Worm (Caenorhabditis elegans) whole organism, late embryonic: Measurements from ENCODE around the gene cyp-33C2.

Experiments used
- ama-1 ChIP-seq: fragments of 150-350 bp; optimal IDR thresholded peaks from 2 replicates; lab custom pipeline; 2014
- elt-2 ChIP-seq: sonication (generic microtip); optimal IDR thresholded peaks from 2 replicates; lab custom pipeline; 2016; ENCODE audit warnings: missing genetic modification reagents, missing genetic modification characterization, missing compliant biosample characterization
- pha-2 ChIP-seq: sonication (generic microtip); optimal IDR thresholded peaks from 2 replicates; lab custom pipeline; 2017; ENCODE audit warnings: mild to moderate bottlenecking, missing genetic modification characterization, missing compliant biosample characterization
- pqm-1 ChIP-seq: sonication (generic microtip); optimal IDR thresholded peaks from 2 replicates; lab custom pipeline; 2016; ENCODE audit warnings: missing genetic modification characterization, missing compliant biosample characterization
- unc-86 ChIP-seq: sonication (generic microtip); optimal IDR thresholded peaks from 2 replicates; lab custom pipeline; 2016; ENCODE audit warnings: missing genetic modification characterization, missing compliant biosample characterization

DNA sequence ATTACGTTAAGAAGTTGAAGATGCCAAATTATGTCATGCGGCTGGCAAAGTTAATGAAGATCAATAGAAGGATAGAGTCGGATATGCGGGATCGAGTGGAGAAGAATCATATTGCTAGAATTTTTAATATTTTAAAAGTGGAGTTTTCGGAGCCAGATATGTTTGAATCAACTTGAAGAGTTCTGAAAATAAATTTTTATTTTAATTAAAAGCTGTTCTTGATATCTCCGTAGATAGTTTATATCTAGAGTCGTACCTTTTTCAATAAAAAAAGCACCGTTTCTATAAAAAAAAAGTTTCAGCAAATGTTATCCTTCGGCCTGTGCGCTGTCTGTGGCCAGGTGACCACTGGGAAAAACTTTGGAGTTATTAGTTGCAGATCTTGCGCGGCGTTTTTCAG is 49.9 kb downstream of the cyp-33C2 start, which contains the start of gene nhr-96:
- TF ChIP-seq pha-2 (no peak), pqm-1 (tag; lab: Kevin White, UChicago) (no peak), unc-86 (tag; lab: Kevin White, UChicago) (no peak), elt-2 (no peak), ama-1 (no peak)
